Fruit fly (Drosophila melanogaster): ENCODE measurements around the gene Jon65Ai.

The Jon65Ai gene

dm6 chr3L:6038720-6039205 lies 15.5 kb downstream of the Jon65Ai start, which contains the start of gene Jon65Aiv (continued):
- TF ChIP-seq ssp (GFP tag; IDR thresholded peaks at IDR 0.05): no peak
- no peak for TF ChIP-seq Vsx1 (GFP tag; optimal IDR thresholded peaks at IDR 0.05)
- TF ChIP-seq CG1792 (GFP tag; optimal IDR thresholded peaks at IDR 0.05): no peak
- TF ChIP-seq ewg (GFP tag; optimal IDR thresholded peaks at IDR 0.05): no peak
- peak; percentile 74 for TF ChIP-seq Hey (tag; optimal IDR thresholded peaks at IDR 0.05)
- TF ChIP-seq TFAM (GFP tag; optimal IDR thresholded peaks at IDR 0.05): no peak
- peak; percentile 21 for TF ChIP-seq gro (GFP tag; optimal IDR thresholded peaks at IDR 0.05)
- no peak for TF ChIP-seq CG15514 (GFP tag; optimal IDR thresholded peaks at IDR 0.05)
- TF ChIP-seq odd (GFP tag; optimal IDR thresholded peaks at IDR 0.05): no peak
- TF ChIP-seq br (optimal IDR thresholded peaks at IDR 0.05): no peak
- TF ChIP-seq fru (optimal IDR thresholded peaks at IDR 0.05): no peak
- no peak for TF ChIP-seq Ssrp (tag; optimal IDR thresholded peaks at IDR 0.05)
- no peak for TF ChIP-seq CG9609 (GFP tag; optimal IDR thresholded peaks at IDR 0.05)
- no peak for TF ChIP-seq Blimp-1 (GFP tag; optimal IDR thresholded peaks at IDR 0.05)
- TF ChIP-seq Eip74EF (GFP tag; optimal IDR thresholded peaks at IDR 0.05): no peak
- TF ChIP-seq CG8388 (GFP tag; optimal IDR thresholded peaks at IDR 0.05): no peak
- no peak for TF ChIP-seq Mad (GFP tag; optimal IDR thresholded peaks at IDR 0.05)
- TF ChIP-seq ranshi (GFP tag; IDR thresholded peaks at IDR 0.05): no peak
- no peak for TF ChIP-seq zfh2 (GFP tag; optimal IDR thresholded peaks at IDR 0.05)
- no peak for TF ChIP-seq CG16779 (GFP tag; IDR thresholded peaks at IDR 0.05)
- no peak for TF ChIP-seq CG11696 (GFP tag; IDR thresholded peaks at IDR 0.05)
- TF ChIP-seq mirr (GFP tag; optimal IDR thresholded peaks at IDR 0.05): peak; percentile 91
- TF ChIP-seq CG4854 (GFP tag; optimal IDR thresholded peaks at IDR 0.05): no peak
- no peak for TF ChIP-seq CG14710 (tag; optimal IDR thresholded peaks at IDR 0.05)
- no peak for TF ChIP-seq pfk (GFP tag; optimal IDR thresholded peaks at IDR 0.05)
- TF ChIP-seq CG12391 (tag; optimal IDR thresholded peaks at IDR 0.05): no peak
- TF ChIP-seq CG3065 (GFP tag; optimal IDR thresholded peaks at IDR 0.05): no peak
- TF ChIP-seq Gsc (GFP tag; IDR thresholded peaks at IDR 0.05): no peak
- no peak for TF ChIP-seq unpg (GFP tag; optimal IDR thresholded peaks at IDR 0.05)
- TF ChIP-seq tna (GFP tag; IDR thresholded peaks at IDR 0.05; ENCODE audit: partially characterized antibody): no peak
- TF ChIP-seq eve (GFP tag; optimal IDR thresholded peaks at IDR 0.05): no peak
- no peak for TF ChIP-seq slbo (GFP tag; IDR thresholded peaks at IDR 0.05)
- TF ChIP-seq tx (GFP tag; optimal IDR thresholded peaks at IDR 0.05): no peak
- no peak for TF ChIP-seq Deaf1 (tag; optimal IDR thresholded peaks at IDR 0.05)
- TF ChIP-seq CG14965 (GFP tag; optimal IDR thresholded peaks at IDR 0.05; ENCODE audit: borderline replicate concordance): no peak
- TF ChIP-seq p53 (GFP tag; optimal IDR thresholded peaks at IDR 0.05): no peak
- no peak for TF ChIP-seq Jarid2 (GFP tag; optimal IDR thresholded peaks at IDR 0.05)
- TF ChIP-seq CG18764 (GFP tag; optimal IDR thresholded peaks at IDR 0.05): no peak
- no peak for TF ChIP-seq Fer3 (tag; optimal IDR thresholded peaks at IDR 0.05)
- no peak for TF ChIP-seq CG4707 (GFP tag; optimal IDR thresholded peaks at IDR 0.05)
- no peak for TF ChIP-seq mld (GFP tag; IDR thresholded peaks at IDR 0.05; ENCODE audit: partially characterized antibody)
- TF ChIP-seq amos (GFP tag; IDR thresholded peaks at IDR 0.05; ENCODE audit: partially characterized antibody): no peak
- TF ChIP-seq CG11085 (GFP tag; IDR thresholded peaks at IDR 0.05): no peak
- no peak for TF ChIP-seq ken (GFP tag; IDR thresholded peaks at IDR 0.05)
- TF ChIP-seq CG33557 (GFP tag; optimal IDR thresholded peaks at IDR 0.05): no peak
- no peak for TF ChIP-seq CG4617 (GFP tag; optimal IDR thresholded peaks at IDR 0.05; ENCODE audit: borderline replicate concordance)
- no peak for TF ChIP-seq scrt (GFP tag; optimal IDR thresholded peaks at IDR 0.05)
- TF ChIP-seq Myb (GFP tag; optimal IDR thresholded peaks at IDR 0.05): no peak
- peak; percentile 98 for TF ChIP-seq grn (GFP tag; optimal IDR thresholded peaks at IDR 0.05)
- no peak for TF ChIP-seq D (optimal IDR thresholded peaks at IDR 0.05)
- no peak for TF ChIP-seq D (GFP tag; optimal IDR thresholded peaks at IDR 0.05)
